Worm (Caenorhabditis elegans) whole organism, midembryonic: Measurements from ENCODE around the gene arle-14.

Source experiments
- cog-1 ChIP-seq: sonication (generic microtip); optimal IDR thresholded peaks from 2 replicates; lab custom pipeline; 2016; ENCODE audit warnings: missing genetic modification characterization, missing compliant biosample characterization
- flt-1 ChIP-seq: fragments of 200-800 bp; sonication (Bioruptor generic); IDR thresholded peaks from 2 replicates; pipeline ENCODE4 v1.3.6; 2022; ENCODE audit warnings: missing genetic modification characterization, missing compliant biosample characterization
- ref-1 ChIP-seq: fragments of 200-800 bp; sonication (Bioruptor generic); conservative IDR thresholded peaks from 2 replicates; pipeline ENCODE4 v1.3.6; 2022; ENCODE audit warnings: missing genetic modification reagents, missing genetic modification characterization, missing compliant biosample characterization
- tab-1 ChIP-seq: fragments of 200-800 bp; sonication (Bioruptor generic); IDR thresholded peaks from 2 replicates; pipeline ENCODE4 v1.3.6; 2022; ENCODE audit warnings: missing genetic modification characterization, missing compliant biosample characterization

DNA sequence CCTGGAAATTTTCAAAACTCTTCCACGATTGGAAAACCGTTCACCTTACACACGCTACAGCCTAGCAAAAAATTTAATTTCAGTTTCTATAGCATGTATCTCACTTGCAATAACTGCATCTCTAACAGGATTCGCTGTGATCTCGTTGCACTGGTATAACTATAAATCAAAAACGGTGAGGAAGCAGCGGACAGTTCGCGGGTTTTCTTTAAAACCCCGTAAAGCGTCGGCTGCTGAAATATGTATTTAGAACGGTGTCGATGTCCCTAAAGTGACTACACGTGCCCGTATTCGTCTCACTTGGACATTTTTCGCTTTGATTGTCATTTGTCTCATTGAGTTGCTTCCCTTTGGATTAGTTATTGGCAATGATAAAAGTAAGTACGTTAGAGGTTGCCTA lies 41.6 kb downstream of the arle-14 start:
- TF ChIP-seq cog-1 (tag; lab: Kevin White, UChicago) (no peak), flt-1 (GFP tag; lab: Robert Waterston, UW) (no peak), ref-1 (no peak), tab-1 (no peak)
